Fruit fly (Drosophila melanogaster): ENCODE results near the gene CG31223.

- no peak for TF ChIP-seq CTCF (optimal IDR thresholded peaks at IDR 0.05)
- TF ChIP-seq CG8478 (optimal IDR thresholded peaks at IDR 0.05) = no peak
These were observed 7.0 kb upstream of the CG31223 start, which contains the start of gene CG17272 for dm6 chr3R:20823704-20824454.

Measured in S2 (cell line).